Fruit fly (Drosophila melanogaster) whole organism, prepupa: ENCODE measurements around the gene CG8173.
A peak's percentile ranks its signal among the peaks of the same experiment; 100 is the strongest.

Experiments used
- Blimp-1 ChIP-seq: fragments of 200-800 bp; sonication (Bioruptor generic); optimal IDR thresholded peaks from 3 replicates; lab custom pipeline; 2017; ENCODE audit warnings: missing biosample characterization, missing genetic modification characterization, mild to moderate bottlenecking, moderate library complexity, missing genetic modification reagents
- CG10669 ChIP-seq: fragments of 200-800 bp; sonication (Bioruptor generic); optimal IDR thresholded peaks from 3 replicates; lab custom pipeline; 2018; ENCODE audit warnings: missing biosample characterization, mild to moderate bottlenecking, missing genetic modification characterization, moderate library complexity
- CG11294 ChIP-seq: fragments of 200-800 bp; sonication (Bioruptor generic); IDR thresholded peaks from 2 replicates; pipeline ENCODE4 v1.3.6; 2022; ENCODE audit warnings: missing biosample characterization, missing genetic modification characterization
- CG11762 ChIP-seq: fragments of 200-800 bp; sonication (Bioruptor generic); optimal IDR thresholded peaks from 3 replicates; lab custom pipeline; 2016; ENCODE audit warnings: missing biosample characterization, missing genetic modification characterization; ENCODE audit not compliant: insufficient read depth
- CG11902 ChIP-seq: fragments of 200-800 bp; sonication (Bioruptor generic); optimal IDR thresholded peaks from 3 replicates; lab custom pipeline; 2016; ENCODE audit warnings: missing biosample characterization, missing genetic modification characterization
- CG15336 ChIP-seq: fragments of 200-800 bp; sonication (Bioruptor generic); IDR thresholded peaks from 2 replicates; pipeline ENCODE4 v1.3.6; 2022; ENCODE audit warnings: missing biosample characterization, missing genetic modification characterization
- CG1621 ChIP-seq: fragments of 200-800 bp; sonication (Bioruptor generic); optimal IDR thresholded peaks from 3 replicates; lab custom pipeline; 2018; ENCODE audit warnings: missing biosample characterization, mild to moderate bottlenecking, missing genetic modification characterization
- CG3032 ChIP-seq: fragments of 200-800 bp; optimal IDR thresholded peaks from 2 replicates; lab custom pipeline; 2019; ENCODE audit warnings: missing biosample characterization, mild to moderate bottlenecking, missing genetic modification characterization, moderate library complexity
- CG32006 ChIP-seq: fragments of 200-800 bp; sonication (Bioruptor generic); optimal IDR thresholded peaks from 3 replicates; lab custom pipeline; 2017; ENCODE audit warnings: missing biosample characterization, mild to moderate bottlenecking, missing genetic modification characterization
- CG34406 ChIP-seq: fragments of 200-800 bp; sonication (Bioruptor generic); optimal IDR thresholded peaks from 3 replicates; lab custom pipeline; 2016; ENCODE audit warnings: missing biosample characterization, missing genetic modification characterization
- CG6808 ChIP-seq: fragments of 200-800 bp; sonication (Bioruptor generic); optimal IDR thresholded peaks from 3 replicates; lab custom pipeline; 2017; ENCODE audit warnings: missing biosample characterization, missing genetic modification characterization, mild to moderate bottlenecking, moderate library complexity, missing genetic modification reagents
- CG6854 ChIP-seq: fragments of 200-800 bp; sonication (Bioruptor generic); optimal IDR thresholded peaks from 2 replicates; lab custom pipeline; 2017; ENCODE audit warnings: missing biosample characterization, mild to moderate bottlenecking, missing genetic modification characterization
- CG7368 ChIP-seq: fragments of 200-800 bp; sonication (Bioruptor generic); optimal IDR thresholded peaks from 3 replicates; lab custom pipeline; 2016; ENCODE audit warnings: missing biosample characterization, missing genetic modification characterization
- CG8119 ChIP-seq: fragments of 200-800 bp; sonication (Bioruptor generic); IDR thresholded peaks from 3 replicates; pipeline ENCODE4 v1.3.6; 2022; ENCODE audit warnings: missing biosample characterization, missing genetic modification characterization
- CG8319 ChIP-seq: fragments of 200-800 bp; sonication (Bioruptor generic); optimal IDR thresholded peaks from 3 replicates; lab custom pipeline; 2016; ENCODE audit warnings: missing biosample characterization, missing genetic modification characterization
- CG8632 ChIP-seq: fragments of 200-800 bp; sonication (Bioruptor generic); optimal IDR thresholded peaks from 3 replicates; lab custom pipeline; 2016; ENCODE audit warnings: missing biosample characterization, missing genetic modification characterization
- CG9139 ChIP-seq: fragments of 200-800 bp; sonication (Bioruptor generic); optimal IDR thresholded peaks from 3 replicates; lab custom pipeline; 2017; ENCODE audit warnings: missing biosample characterization, mild to moderate bottlenecking, missing genetic modification characterization
- Eip75B ChIP-seq: fragments of 200-800 bp; sonication (Bioruptor generic); optimal IDR thresholded peaks from 3 replicates; lab custom pipeline; 2016; ENCODE audit warnings: missing biosample characterization, missing genetic modification characterization
- Eip78C ChIP-seq: fragments of 200-800 bp; sonication (Bioruptor generic); peaks from one replicate; lab custom pipeline; 2016; ENCODE audit warnings: missing biosample characterization, missing genetic modification characterization
- Ets96B ChIP-seq: fragments of 200-800 bp; optimal IDR thresholded peaks from 2 replicates; lab custom pipeline; 2019; ENCODE audit warnings: missing biosample characterization, mild to moderate bottlenecking, missing genetic modification characterization, moderate library complexity
- Hr38 ChIP-seq: sonication (Bioruptor generic); optimal IDR thresholded peaks from 2 replicates; lab custom pipeline; 2016; ENCODE audit warnings: missing biosample characterization, missing genetic modification characterization
- Hr39 ChIP-seq: fragments of 200-800 bp; sonication (Bioruptor generic); optimal IDR thresholded peaks from 2 replicates; lab custom pipeline; 2016; ENCODE audit warnings: missing biosample characterization, missing genetic modification characterization
- Lpt ChIP-seq: fragments of 200-800 bp; sonication (Bioruptor generic); optimal IDR thresholded peaks from 3 replicates; lab custom pipeline; 2016; ENCODE audit warnings: missing biosample characterization, missing genetic modification characterization
- Sox14 ChIP-seq: fragments of 200-800 bp; sonication (Bioruptor generic); optimal IDR thresholded peaks from 3 replicates; lab custom pipeline; 2016; ENCODE audit warnings: missing biosample characterization, missing genetic modification characterization
- Sox15 ChIP-seq: fragments of 200-800 bp; sonication (Bioruptor generic); optimal IDR thresholded peaks from 3 replicates; lab custom pipeline; 2016; ENCODE audit warnings: missing biosample characterization, missing genetic modification characterization
- acj6 ChIP-seq: fragments of 200-800 bp; sonication (Bioruptor generic); optimal IDR thresholded peaks from 3 replicates; lab custom pipeline; 2016; ENCODE audit warnings: missing biosample characterization, missing genetic modification characterization
- cyc ChIP-seq: fragments of 200-800 bp; sonication (Bioruptor generic); optimal IDR thresholded peaks from 3 replicates; lab custom pipeline; 2016; ENCODE audit warnings: missing biosample characterization, missing genetic modification characterization
- dsx ChIP-seq: fragments of 200-800 bp; optimal IDR thresholded peaks from 3 replicates; lab custom pipeline; 2019; ENCODE audit warnings: missing biosample characterization, mild to moderate bottlenecking, missing genetic modification characterization, moderate library complexity; ENCODE audit not compliant: poor library complexity, severe bottlenecking
- esn ChIP-seq: fragments of 200-800 bp; sonication (Bioruptor generic); optimal IDR thresholded peaks from 2 replicates; lab custom pipeline; 2016; ENCODE audit warnings: missing biosample characterization, mild to moderate bottlenecking, missing genetic modification characterization, moderate library complexity
- fkh ChIP-seq: fragments of 200-800 bp; sonication (Bioruptor generic); optimal IDR thresholded peaks from 3 replicates; lab custom pipeline; 2017; ENCODE audit warnings: missing biosample characterization, mild to moderate bottlenecking, missing genetic modification characterization, moderate library complexity
- lz ChIP-seq: fragments of 200-800 bp; sonication (Bioruptor generic); optimal IDR thresholded peaks from 3 replicates; lab custom pipeline; 2016; ENCODE audit warnings: missing biosample characterization, missing genetic modification characterization
- net ChIP-seq: fragments of 200-800 bp; sonication (Bioruptor generic); optimal IDR thresholded peaks from 3 replicates; lab custom pipeline; 2016; ENCODE audit warnings: missing biosample characterization, missing genetic modification characterization
- pdm3 ChIP-seq: fragments of 200-800 bp; sonication (Bioruptor generic); optimal IDR thresholded peaks from 3 replicates; lab custom pipeline; 2016; ENCODE audit warnings: missing biosample characterization, missing genetic modification characterization
- spab ChIP-seq: fragments of 200-800 bp; sonication (Bioruptor generic); optimal IDR thresholded peaks from 2 replicates; lab custom pipeline; 2017; ENCODE audit warnings: missing biosample characterization, mild to moderate bottlenecking, missing genetic modification characterization, missing genetic modification reagents
- ss ChIP-seq, 2 experiments: fragments of 200-800 bp; sonication (Bioruptor generic); optimal IDR thresholded peaks; 2 replicates in 1 of 2; 3 replicates in 1 of 2; lab custom pipeline; 2017 to 2018; ENCODE audit warnings: mild to moderate bottlenecking in 2 of 2, missing biosample characterization in 2 of 2, missing genetic modification characterization in 2 of 2, moderate library complexity in 1 of 2
- svp ChIP-seq: fragments of 200-800 bp; sonication (Bioruptor generic); peaks from one replicate; lab custom pipeline; 2016; ENCODE audit warnings: missing biosample characterization, missing genetic modification characterization
- vri ChIP-seq: fragments of 200-800 bp; sonication (Bioruptor generic); optimal IDR thresholded peaks from 3 replicates; lab custom pipeline; 2016; ENCODE audit warnings: missing biosample characterization, mild to moderate bottlenecking, missing genetic modification characterization

Gene CG8173

dm6 chrX:17737812-17738473 lies 28.5 kb upstream of the CG8173 start (continued):
- no peak for TF ChIP-seq CG1621 (tag; lab: Kevin White, UChicago)
- peak; percentile 33 for TF ChIP-seq CG8632
- TF ChIP-seq CG7368 (GFP tag; lab: Kevin White, UChicago) = no peak
- no peak for TF ChIP-seq dsx (GFP tag; lab: Kevin White, UChicago)
- TF ChIP-seq Sox14 (GFP tag; lab: Kevin White, UChicago) = peak; percentile 50
- TF ChIP-seq CG9139 (GFP tag; lab: Kevin White, UChicago) = no peak
- no peak for TF ChIP-seq CG8319 (GFP tag; lab: Kevin White, UChicago)
- no peak for TF ChIP-seq CG11902 (GFP tag; lab: Kevin White, UChicago)
- no peak for TF ChIP-seq Lpt
- TF ChIP-seq fkh (GFP tag; lab: Kevin White, UChicago) = no peak
- peak; percentile 33 for TF ChIP-seq acj6 (GFP tag; lab: Kevin White, UChicago)
- TF ChIP-seq CG15336 (GFP tag; lab: Robert Waterston, UW) = peak; percentile 59; the same call in 1 of the 2 replicates
- TF ChIP-seq CG3032 = peak; percentile 32
- TF ChIP-seq cyc (GFP tag; lab: Kevin White, UChicago) = peak; percentile 12
- no peak for TF ChIP-seq ss (GFP tag; optimal IDR thresholded peaks at IDR 0.05; lab: Kevin White, UChicago)
- TF ChIP-seq CG11762 (GFP tag; lab: Kevin White, UChicago) = peak; percentile 16
- TF ChIP-seq vri (GFP tag; lab: Kevin White, UChicago) = no peak
- peak; percentile 18 for TF ChIP-seq spab (GFP tag; lab: Kevin White, UChicago)
- TF ChIP-seq CG10669 = peak; percentile 17
- no peak for TF ChIP-seq CG6854 (GFP tag; lab: Kevin White, UChicago)
- TF ChIP-seq Hr39 (GFP tag; lab: Kevin White, UChicago) = no peak
- TF ChIP-seq CG11294 (GFP tag; lab: Robert Waterston, UW) = no peak; the same call in 1 of the 2 replicates
- TF ChIP-seq Eip75B (GFP tag; lab: Kevin White, UChicago) = peak; percentile 8
- no peak for TF ChIP-seq Eip78C (GFP tag; lab: Kevin White, UChicago)
- TF ChIP-seq CG6808 (GFP tag; lab: Kevin White, UChicago) = peak; percentile 100
- TF ChIP-seq Sox15 (GFP tag; lab: Kevin White, UChicago) = no peak
- peak; percentile 37 for TF ChIP-seq Ets96B (tag; lab: Kevin White, UChicago)
- peak; percentile 8 for TF ChIP-seq pdm3
- peak; percentile 37 for TF ChIP-seq esn (GFP tag; lab: Kevin White, UChicago)
- TF ChIP-seq Hr38 (GFP tag; lab: Kevin White, UChicago) = no peak
- peak; percentile 24 for TF ChIP-seq CG34406 (GFP tag; lab: Kevin White, UChicago)
- TF ChIP-seq, all 60 proteins: peak for 34

DNA sequence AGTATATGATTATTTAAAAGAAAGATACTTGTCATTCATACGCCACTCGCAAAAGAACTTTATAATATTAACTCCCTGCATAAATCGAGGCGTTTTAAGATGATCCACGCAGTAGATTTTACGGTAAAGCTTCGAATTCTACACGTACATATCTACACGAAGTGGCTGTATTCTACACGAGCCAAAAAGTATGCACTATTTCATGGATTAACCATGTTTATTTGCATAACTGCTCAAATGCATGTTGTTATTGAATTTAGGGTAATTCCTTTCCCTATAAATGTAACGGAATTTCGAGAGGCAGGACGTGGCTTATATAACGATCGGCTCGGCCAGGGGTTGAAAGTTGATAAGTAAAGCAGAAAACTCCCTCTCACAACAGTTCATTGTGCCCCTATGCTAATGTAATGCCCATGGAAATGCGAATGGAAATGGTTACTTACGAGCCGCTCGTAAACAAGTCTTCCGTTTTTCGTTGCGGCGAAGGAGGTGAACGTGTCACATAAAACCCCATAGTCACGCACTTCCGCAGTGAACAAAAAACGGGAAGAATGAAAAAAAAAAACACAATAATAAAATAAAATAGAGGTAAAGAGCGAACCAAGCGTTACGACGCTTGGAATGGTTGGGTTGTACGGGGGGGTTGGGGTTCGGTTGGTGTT lies 27.7 kb upstream of the CG8173 start:
- TF ChIP-seq CG32006 (GFP tag; lab: Kevin White, UChicago) = no peak
- TF ChIP-seq CG8119 (GFP tag; lab: Robert Waterston, UW) = no peak
- TF ChIP-seq fkh (GFP tag; lab: Kevin White, UChicago) = peak; percentile 85
- TF ChIP-seq CG15336 (GFP tag; lab: Robert Waterston, UW) = no peak
- peak; percentile 19 for TF ChIP-seq svp (GFP tag; lab: Kevin White, UChicago)
- peak; percentile 38 for TF ChIP-seq Eip78C (GFP tag; lab: Kevin White, UChicago)
- no peak for TF ChIP-seq cyc (GFP tag; lab: Kevin White, UChicago)
- peak in 1 of 2 experiments; percentile 70 for TF ChIP-seq ss (GFP tag; optimal IDR thresholded peaks at IDR 0.05; lab: Kevin White, UChicago)
- no peak for TF ChIP-seq CG11294 (GFP tag; lab: Robert Waterston, UW)
- no peak for TF ChIP-seq net (GFP tag; lab: Kevin White, UChicago)
- no peak for TF ChIP-seq Blimp-1 (GFP tag; lab: Kevin White, UChicago)
- TF ChIP-seq lz (GFP tag; lab: Kevin White, UChicago) = no peak
- no peak for TF ChIP-seq CG6854 (GFP tag; lab: Kevin White, UChicago)
